Fruit fly (Drosophila melanogaster): ENCODE results near the gene Top2.

Top2 gene

dm6 chr2L:19423467-19424122, 29.7 kb downstream of the Top2 start, which contains the start of the genes Alp12 and CG13085 (continued):
- TF ChIP-seq ssp (GFP tag; IDR thresholded peaks at IDR 0.05) (peak; percentile 91), CG10543 (GFP tag; optimal IDR thresholded peaks at IDR 0.05) (peak; percentile 100), CG11695 (GFP tag; IDR thresholded peaks at IDR 0.05) (peak; percentile 98), CG31441 (GFP tag; IDR thresholded peaks at IDR 0.05) (peak; percentile 96), ato (GFP tag; IDR thresholded peaks at IDR 0.05; ENCODE audit: partially characterized antibody) (no peak), sob (GFP tag; IDR thresholded peaks at IDR 0.05) (peak; percentile 97), org-1 (GFP tag; optimal IDR thresholded peaks at IDR 0.05) (peak; percentile 97), CG3995 (GFP tag; optimal IDR thresholded peaks at IDR 0.05) (peak; percentile 75), zen2 (GFP tag; IDR thresholded peaks at IDR 0.05; ENCODE audit: partially characterized antibody) (no peak), abd-A (tag; optimal IDR thresholded peaks at IDR 0.05) (peak; percentile 94), bbx (GFP tag; IDR thresholded peaks at IDR 0.05; ENCODE audit: partially characterized antibody) (no peak), Eip74EF (GFP tag; optimal IDR thresholded peaks at IDR 0.05) (peak in 1 of 2 experiments; percentile 98), mld (GFP tag; IDR thresholded peaks at IDR 0.05; ENCODE audit: partially characterized antibody) (0 out of 3 replicates have a peak, but pooled peaks have one; percentile 53), CG13624 (GFP tag; optimal IDR thresholded peaks at IDR 0.05) (peak; percentile 96), lola (GFP tag; optimal IDR thresholded peaks at IDR 0.05) (peak in 2 of 3 experiments; percentile 49 to 97), da (GFP tag; optimal IDR thresholded peaks at IDR 0.05) (peak; percentile 80), CG11247 (GFP tag; IDR thresholded peaks at IDR 0.05) (peak; percentile 92), CG43689 (GFP tag; IDR thresholded peaks at IDR 0.05) (peak; percentile 89), lov (optimal IDR thresholded peaks at IDR 0.05) (no peak), lov (GFP tag; IDR thresholded peaks at IDR 0.05) (peak; percentile 79; the same call in 2 of the 3 replicates), E2f2 (GFP tag; IDR thresholded peaks at IDR 0.05) (peak; percentile 85), CG30403 (GFP tag; optimal IDR thresholded peaks at IDR 0.05) (peak; percentile 99), Dll (GFP tag; IDR thresholded peaks at IDR 0.05; ENCODE audit: partially characterized antibody) (no peak; the same call in 3 of the 4 replicates), B-H1 (GFP tag; IDR thresholded peaks at IDR 0.05) (peak; percentile 91), CG2889 (GFP tag; IDR thresholded peaks at IDR 0.05) (peak; percentile 95), Dp (GFP tag; optimal IDR thresholded peaks at IDR 0.05) (peak; percentile 31), nmo (GFP tag; optimal IDR thresholded peaks at IDR 0.05) (peak; percentile 99), Med (GFP tag) (peak; percentile 97), CG3065 (GFP tag; optimal IDR thresholded peaks at IDR 0.05) (peak; percentile 91), CG18619 (GFP tag; optimal IDR thresholded peaks at IDR 0.05) (peak; percentile 99), Ssrp (tag; optimal IDR thresholded peaks at IDR 0.05) (peak; percentile 98), z (GFP tag; IDR thresholded peaks at IDR 0.05) (peak; percentile 69; the same call in 2 of the 3 replicates), CG15479 (GFP tag; optimal IDR thresholded peaks at IDR 0.05) (no peak), Lpt (GFP tag; optimal IDR thresholded peaks at IDR 0.05) (no peak), CoRest (tag; optimal IDR thresholded peaks at IDR 0.05) (peak; percentile 99), Lhr (GFP tag; optimal IDR thresholded peaks at IDR 0.05) (peak; percentile 95), Dad (GFP tag; optimal IDR thresholded peaks at IDR 0.05) (peak; percentile 86), CG9932 (GFP tag; IDR thresholded peaks at IDR 0.05) (peak; percentile 94), ci (GFP tag; IDR thresholded peaks at IDR 0.05) (peak; percentile 93), CG9215 (GFP tag; IDR thresholded peaks at IDR 0.05) (peak; percentile 95), CG14860 (GFP tag; IDR thresholded peaks at IDR 0.05; ENCODE audit: partially characterized antibody) (no peak), hth (optimal IDR thresholded peaks at IDR 0.05) (no peak), gt (GFP tag; IDR thresholded peaks at IDR 0.05) (peak; percentile 90), Oaz (GFP tag; IDR thresholded peaks at IDR 0.05) (peak; percentile 93), eve (GFP tag; optimal IDR thresholded peaks at IDR 0.05) (no peak), ind (GFP tag; optimal IDR thresholded peaks at IDR 0.05) (peak; percentile 96), CG8765 (GFP tag; IDR thresholded peaks at IDR 0.05) (peak; percentile 67), CG3407 (GFP tag; optimal IDR thresholded peaks at IDR 0.05) (peak; percentile 96), pzg (GFP tag; optimal IDR thresholded peaks at IDR 0.05) (peak; percentile 15), CG15073 (GFP tag; optimal IDR thresholded peaks at IDR 0.05) (peak; percentile 79)

Measured in whole organism, embryonic.